Fruit fly (Drosophila melanogaster): ENCODE measurements around the gene RpLP1.

DNA sequence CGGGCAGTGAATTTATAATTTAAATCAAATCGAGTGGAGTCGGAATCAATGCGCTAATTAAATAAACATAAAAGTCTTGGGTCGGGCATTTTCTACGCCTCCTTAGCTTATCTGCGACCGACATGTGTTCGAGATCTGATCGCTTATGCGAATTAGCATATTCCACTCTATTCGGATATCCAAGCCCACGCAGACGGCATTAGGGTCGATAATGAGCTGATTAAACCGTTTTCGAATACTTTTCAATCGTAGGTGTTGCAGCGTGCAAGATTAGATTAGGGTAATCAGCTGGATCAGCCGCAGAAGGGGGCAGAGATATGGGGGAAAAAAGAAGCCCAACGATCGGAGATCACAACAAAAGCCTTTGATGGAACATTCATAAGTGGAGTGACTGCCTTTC, 29.2 kb upstream of the RpLP1 start:
- TF ChIP-seq CG5204 (GFP tag; optimal IDR thresholded peaks at IDR 0.05) (no peak), CG1620 (GFP tag; optimal IDR thresholded peaks at IDR 0.05) (no peak), kay (GFP tag; ENCODE audit: borderline replicate concordance) (no peak), bab1 (GFP tag; optimal IDR thresholded peaks at IDR 0.05) (no peak), cnc (optimal IDR thresholded peaks at IDR 0.05) (no peak), CG12768 (GFP tag; optimal IDR thresholded peaks at IDR 0.05) (no peak), Hr96 (GFP tag; optimal IDR thresholded peaks at IDR 0.05) (no peak), CG7045 (GFP tag; optimal IDR thresholded peaks at IDR 0.05) (no peak), Mnt (GFP tag; optimal IDR thresholded peaks at IDR 0.05) (no peak), CG14711 (tag; optimal IDR thresholded peaks at IDR 0.05) (no peak)

All from whole organism, adult.